Fruit fly (Drosophila melanogaster): ENCODE data around the gene wdb.

dm6 chr3R:27542197-27542596 lies 39.8 kb downstream of the wdb start, which contains the start of gene Gr98b:
- TF ChIP-seq brk (GFP tag; optimal IDR thresholded peaks at IDR 0.05) (no peak), Hr78 (GFP tag; optimal IDR thresholded peaks at IDR 0.05) (no peak)
